Worm (Caenorhabditis elegans) whole organism, mixed stage, embryonic: Measurements from ENCODE around the gene Y42G9A.1.

Source experiments
- hlh-1 ChIP-seq: fragments of 150-350 bp; optimal IDR thresholded peaks from 2 replicates; lab custom pipeline; 2014; ENCODE audit warnings: missing biosample characterization, missing genetic modification reagents, missing genetic modification characterization
- mep-1 ChIP-seq: fragments of 150-350 bp; optimal IDR thresholded peaks from 2 replicates; lab custom pipeline; 2017; ENCODE audit warnings: missing biosample characterization, missing genetic modification reagents, missing genetic modification characterization, inconsistent platforms
- nhr-12 ChIP-seq: fragments of 150-350 bp; optimal IDR thresholded peaks from 2 replicates; lab custom pipeline; 2014; ENCODE audit warnings: missing biosample characterization, missing genetic modification characterization
- nhr-28 ChIP-seq: fragments of 150-350 bp; optimal IDR thresholded peaks from 2 replicates; lab custom pipeline; 2014; ENCODE audit warnings: missing biosample characterization, missing genetic modification characterization
- unc-120 ChIP-seq: sonication (generic microtip); optimal IDR thresholded peaks from 2 replicates; lab custom pipeline; 2017; ENCODE audit warnings: missing genetic modification characterization, missing compliant biosample characterization; ENCODE audit not compliant: poor library complexity, severe bottlenecking
- unc-62 ChIP-seq: fragments of 150-350 bp; optimal IDR thresholded peaks from 2 replicates; lab custom pipeline; 2014; ENCODE audit warnings: missing biosample characterization, missing genetic modification reagents, missing genetic modification characterization

DNA sequence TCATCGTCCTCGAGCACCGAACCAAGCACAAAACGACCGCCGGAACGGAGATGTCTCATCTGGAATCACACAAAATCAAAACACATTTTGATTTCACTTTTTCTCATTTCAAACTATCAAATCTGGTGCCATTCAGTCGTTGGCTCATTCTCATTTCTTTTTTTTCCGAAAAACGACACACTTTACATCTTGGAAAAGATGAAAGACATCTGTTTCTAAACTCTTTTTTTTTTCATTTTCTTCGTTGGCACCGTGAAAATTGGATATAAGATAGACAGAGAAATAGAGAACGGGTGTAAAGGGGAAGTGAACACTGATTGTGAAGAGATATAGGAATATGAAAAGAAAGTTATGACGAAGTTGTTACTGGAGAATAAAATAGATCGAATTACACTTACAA lies 6.0 kb downstream of the Y42G9A.1 start:
- TF ChIP-seq unc-120 (tag; lab: Kevin White, UChicago) (no peak), nhr-12 (tag; lab: Kevin White, UChicago) (no peak), mep-1 (tag; lab: Kevin White, UChicago) (no peak), unc-62 (GFP tag; lab: Kevin White, UChicago) (no peak), nhr-28 (tag; lab: Kevin White, UChicago) (no peak), hlh-1 (tag; lab: Kevin White, UChicago) (no peak)
